Worm (Caenorhabditis elegans): ENCODE data around the gene T24A6.7.

ce11 chrV:3530403-3530802 lies 5.3 kb downstream of the T24A6.7 start, which contains the start of gene srbc-66:
- TF ChIP-seq him-1 (tag; optimal IDR thresholded peaks at IDR 0.05) (no peak), W03F9.2 (tag; optimal IDR thresholded peaks at IDR 0.05) (no peak), dao-5 (tag; optimal IDR thresholded peaks at IDR 0.05) (no peak)

All from whole organism, L4/young adult.